Fruit fly (Drosophila melanogaster) whole organism, embryonic: ENCODE data around the gene CG43121.

Experiments
- CG10274 ChIP-seq: fragments of 200-800 bp; sonication (Bioruptor generic); optimal IDR thresholded peaks from 3 replicates; lab custom pipeline; 2017; ENCODE audit warnings: missing biosample characterization, mild to moderate bottlenecking, missing genetic modification characterization
- CG10543 ChIP-seq: fragments of 200-800 bp; sonication (Bioruptor generic); optimal IDR thresholded peaks from 3 replicates; lab custom pipeline; 2017; ENCODE audit warnings: missing biosample characterization, mild to moderate bottlenecking, missing genetic modification characterization, moderate library complexity
- CG17612 ChIP-seq: fragments of 200-800 bp; sonication (Bioruptor generic); IDR thresholded peaks from 2 replicates; pipeline ENCODE4 v1.3.6; 2022; ENCODE audit warnings: missing biosample characterization, missing genetic modification characterization
- HLH4C ChIP-seq: fragments of 200-800 bp; sonication (Bioruptor generic); IDR thresholded peaks from 3 replicates; pipeline ENCODE4 v1.3.6; 2022; ENCODE audit warnings: missing biosample characterization, missing genetic modification characterization; ENCODE audit not compliant: partially characterized antibody
- NFAT ChIP-seq: fragments of 200-800 bp; sonication (Bioruptor generic); IDR thresholded peaks from 2 replicates; pipeline ENCODE4 v1.3.6; 2022; ENCODE audit warnings: missing biosample characterization, missing genetic modification characterization
- Nf-YC ChIP-seq: fragments of 200-800 bp; optimal IDR thresholded peaks from 3 replicates; lab custom pipeline; 2019; ENCODE audit warnings: missing biosample characterization, mild to moderate bottlenecking, missing genetic modification characterization, moderate library complexity
- Rx ChIP-seq: fragments of 200-800 bp; sonication (Bioruptor generic); IDR thresholded peaks from 2 replicates; pipeline ENCODE4 v1.3.6; 2022; ENCODE audit warnings: missing biosample characterization, missing genetic modification characterization
- Spps ChIP-seq: fragments of 200-800 bp; sonication (Bioruptor generic); optimal IDR thresholded peaks from 2 replicates; lab custom pipeline; 2018; ENCODE audit warnings: missing biosample characterization, mild to moderate bottlenecking, missing genetic modification characterization
- br ChIP-seq: fragments of >200 bp; optimal IDR thresholded peaks from 2 replicates; lab custom pipeline; 2017
- disco-r ChIP-seq: fragments of 200-800 bp; sonication (Bioruptor generic); optimal IDR thresholded peaks from 2 replicates; lab custom pipeline; 2016; ENCODE audit warnings: missing biosample characterization, missing genetic modification characterization
- grau ChIP-seq: fragments of 200-800 bp; optimal IDR thresholded peaks from 3 replicates; lab custom pipeline; 2019; ENCODE audit warnings: missing biosample characterization, mild to moderate bottlenecking, missing genetic modification characterization, moderate library complexity
- nom ChIP-seq: fragments of 200-800 bp; sonication (Bioruptor generic); optimal IDR thresholded peaks from 2 replicates; lab custom pipeline; 2017; ENCODE audit warnings: missing biosample characterization, missing genetic modification characterization, mild to moderate bottlenecking, moderate library complexity, missing genetic modification reagents

DNA sequence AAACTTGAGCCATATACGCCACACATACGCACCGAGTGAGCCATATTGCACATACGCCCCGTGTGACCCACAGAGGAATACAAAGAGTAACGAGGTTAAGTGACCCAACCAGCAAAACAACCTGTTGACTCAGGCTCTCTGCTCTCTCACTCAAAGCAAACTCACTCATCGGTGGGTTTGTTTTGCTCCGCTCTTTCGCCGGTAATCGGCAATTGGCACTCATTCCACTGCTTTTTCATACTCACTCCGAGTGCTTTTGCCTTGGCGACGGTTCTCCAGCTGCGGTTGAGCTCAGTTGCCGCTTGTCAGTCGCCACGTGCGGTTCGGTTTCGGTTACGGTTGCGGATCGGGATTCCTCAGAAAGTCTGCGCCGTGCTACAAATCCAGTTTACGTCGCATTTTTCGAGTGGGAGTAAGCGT is 34.2 kb upstream of the CG43121 start:
- TF ChIP-seq HLH4C (GFP tag; lab: Robert Waterston, UW) (no peak), Spps (tag; lab: Kevin White, UChicago) (no peak), NFAT (GFP tag; lab: Robert Waterston, UW) (no peak), disco-r (GFP tag; lab: Kevin White, UChicago) (no peak), CG17612 (no peak), grau (tag; lab: Kevin White, UChicago) (no peak), Rx (no peak), CG10543 (GFP tag; lab: Kevin White, UChicago) (no peak), CG10274 (GFP tag; lab: Kevin White, UChicago) (no peak), Nf-YC (tag; lab: Kevin White, UChicago) (no peak), nom (GFP tag; lab: Kevin White, UChicago) (no peak), br (lab: Kevin White, UChicago) (no peak)
